Worm (Caenorhabditis elegans): ENCODE results near the gene scyl-1.

scyl-1 gene

ce11 chrV:13046125-13047123 lies 4.9 kb upstream of the scyl-1 start:
- TF ChIP-seq R02D3.7 (tag; optimal IDR thresholded peaks at IDR 0.05) (no peak), sma-9 (GFP tag; optimal IDR thresholded peaks at IDR 0.05) (peak; percentile 64), sma-9 (tag; optimal IDR thresholded peaks at IDR 0.05) (no peak), skn-1 (tag; optimal IDR thresholded peaks at IDR 0.05) (no peak), nhr-12 (tag; optimal IDR thresholded peaks at IDR 0.05) (no peak), nhr-129 (tag; optimal IDR thresholded peaks at IDR 0.05) (no peak), ztf-1 (GFP tag; conservative IDR thresholded peaks at IDR 0.05) (no peak), ZK546.5 (tag; optimal IDR thresholded peaks at IDR 0.05) (no peak), nhr-21 (tag; optimal IDR thresholded peaks at IDR 0.05) (peak; percentile 37), blmp-1 (tag; optimal IDR thresholded peaks at IDR 0.05; ENCODE audit: insufficient read depth) (peak; percentile 23), crh-2 (tag; optimal IDR thresholded peaks at IDR 0.05) (no peak), ceh-16 (tag; optimal IDR thresholded peaks at IDR 0.05) (no peak), nhr-25 (tag; optimal IDR thresholded peaks at IDR 0.05) (peak; percentile 60), alr-1 (tag; optimal IDR thresholded peaks at IDR 0.05) (no peak), mdl-1 (tag; optimal IDR thresholded peaks at IDR 0.05) (no peak), nhr-237 (tag; optimal IDR thresholded peaks at IDR 0.05) (no peak), fos-1 (tag; optimal IDR thresholded peaks at IDR 0.05) (peak; percentile 34), lin-39 (tag; optimal IDR thresholded peaks at IDR 0.05) (no peak), egl-27 (tag; optimal IDR thresholded peaks at IDR 0.05) (no peak), nhr-10 (tag; optimal IDR thresholded peaks at IDR 0.05) (no peak), F13H6.1 (tag; optimal IDR thresholded peaks at IDR 0.05) (no peak), ztf-4 (tag; optimal IDR thresholded peaks at IDR 0.05) (no peak), lin-13 (GFP tag; optimal IDR thresholded peaks at IDR 0.05) (no peak), mbf-1 (tag; optimal IDR thresholded peaks at IDR 0.05) (no peak), snpc-4 (tag; optimal IDR thresholded peaks at IDR 0.05) (no peak), unc-62 (GFP tag; optimal IDR thresholded peaks at IDR 0.05) (no peak), sma-3 (GFP tag; optimal IDR thresholded peaks at IDR 0.05) (peak; percentile 20)

ce11 chrV:13045017-13045416 lies 3.5 kb upstream of the scyl-1 start:
- TF ChIP-seq C34F6.9 (tag; optimal IDR thresholded peaks at IDR 0.05): no peak
- TF ChIP-seq sma-9 (GFP tag; optimal IDR thresholded peaks at IDR 0.05): no peak
- no peak for TF ChIP-seq sma-9 (tag; optimal IDR thresholded peaks at IDR 0.05)
- TF ChIP-seq unc-55 (GFP tag; optimal IDR thresholded peaks at IDR 0.05): no peak
- TF ChIP-seq elt-1 (tag; optimal IDR thresholded peaks at IDR 0.05): no peak
- TF ChIP-seq blmp-1 (tag; optimal IDR thresholded peaks at IDR 0.05; ENCODE audit: insufficient read depth): no peak
- no peak for TF ChIP-seq nhr-23 (tag; optimal IDR thresholded peaks at IDR 0.05)
- TF ChIP-seq peb-1 (tag; optimal IDR thresholded peaks at IDR 0.05): no peak
- no peak for TF ChIP-seq nhr-237 (tag; optimal IDR thresholded peaks at IDR 0.05)
- TF ChIP-seq nhr-6 (tag; optimal IDR thresholded peaks at IDR 0.05): no peak
- no peak for TF ChIP-seq mdl-1 (tag; optimal IDR thresholded peaks at IDR 0.05)

ce11 chrV:13043832-13044521 lies 2.5 kb upstream of the scyl-1 start:
- TF ChIP-seq nhr-10 (tag; optimal IDR thresholded peaks at IDR 0.05): no peak
- no peak for TF ChIP-seq nhr-237 (tag; optimal IDR thresholded peaks at IDR 0.05)
- no peak for TF ChIP-seq unc-55 (GFP tag; optimal IDR thresholded peaks at IDR 0.05)
- no peak for TF ChIP-seq unc-62 (GFP tag; optimal IDR thresholded peaks at IDR 0.05)
- TF ChIP-seq F13H6.1 (tag; optimal IDR thresholded peaks at IDR 0.05): no peak
- no peak for TF ChIP-seq gmeb-1 (tag; optimal IDR thresholded peaks at IDR 0.05)
- TF ChIP-seq snpc-4 (tag; optimal IDR thresholded peaks at IDR 0.05): no peak
- TF ChIP-seq fos-1 (tag; optimal IDR thresholded peaks at IDR 0.05): no peak
- no peak for TF ChIP-seq dmd-4 (tag; optimal IDR thresholded peaks at IDR 0.05)

All from whole organism, L2 larva.